Fruit fly (Drosophila melanogaster): ENCODE measurements around the gene CG33642.
A peak's percentile ranks its signal among the peaks of the same experiment; 100 is the strongest.

The CG33642 gene

dm6 chr2L:13570982-13571426 is 41.2 kb downstream of the CG33642 start:
- TF ChIP-seq nerfin-1 (tag; optimal IDR thresholded peaks at IDR 0.05) (peak; percentile 37), CG7839 (tag; optimal IDR thresholded peaks at IDR 0.05) (peak; percentile 35), ac (GFP tag; optimal IDR thresholded peaks at IDR 0.05) (no peak), lmd (GFP tag; IDR thresholded peaks at IDR 0.05) (peak; percentile 19; the same call in 1 of the 2 replicates), CG17361 (GFP tag; IDR thresholded peaks at IDR 0.05) (peak; percentile 75; the same call in 2 of the 3 replicates), CG4820 (GFP tag; optimal IDR thresholded peaks at IDR 0.05) (peak; percentile 45), PHDP (tag; optimal IDR thresholded peaks at IDR 0.05) (peak; percentile 43), peb (GFP tag; IDR thresholded peaks at IDR 0.05) (peak; percentile 29; the same call in 1 of the 2 replicates), CG11093 (GFP tag; IDR thresholded peaks at IDR 0.05) (0 out of 3 replicates have a peak, but pooled peaks have one; percentile 13), cwo (GFP tag; optimal IDR thresholded peaks at IDR 0.05) (peak; percentile 14), eve (GFP tag; optimal IDR thresholded peaks at IDR 0.05) (peak in 1 of 2 experiments; percentile 90), CoRest (tag; optimal IDR thresholded peaks at IDR 0.05) (peak; percentile 17), CG6175 (GFP tag; IDR thresholded peaks at IDR 0.05) (no peak), CG10274 (GFP tag; optimal IDR thresholded peaks at IDR 0.05) (no peak), CG2116 (GFP tag; optimal IDR thresholded peaks at IDR 0.05) (no peak), CG17385 (GFP tag; optimal IDR thresholded peaks at IDR 0.05) (peak; percentile 20), ewg (GFP tag; optimal IDR thresholded peaks at IDR 0.05) (peak; percentile 9), sisA (GFP tag; IDR thresholded peaks at IDR 0.05) (0 out of 2 replicates have a peak, but pooled peaks have one; percentile 18), Eip74EF (GFP tag; optimal IDR thresholded peaks at IDR 0.05) (peak in 1 of 2 experiments; percentile 12), unpg (GFP tag; optimal IDR thresholded peaks at IDR 0.05) (peak; percentile 47), gcm2 (GFP tag; optimal IDR thresholded peaks at IDR 0.05) (no peak), HHEX (GFP tag; optimal IDR thresholded peaks at IDR 0.05) (peak; percentile 13), lola (GFP tag; optimal IDR thresholded peaks at IDR 0.05) (peak in 1 of 3 experiments; percentile 61), Ptx1 (GFP tag; IDR thresholded peaks at IDR 0.05) (0 out of 2 replicates have a peak, but pooled peaks have one; percentile 7), CG14710 (tag; optimal IDR thresholded peaks at IDR 0.05) (peak; percentile 54), CG11723 (GFP tag; optimal IDR thresholded peaks at IDR 0.05) (peak; percentile 18), onecut (GFP tag; IDR thresholded peaks at IDR 0.05) (0 out of 2 replicates have a peak, but pooled peaks have one; percentile 14), Sox102F (GFP tag; optimal IDR thresholded peaks at IDR 0.05) (peak; percentile 70), Oli (tag; optimal IDR thresholded peaks at IDR 0.05) (peak; percentile 42), sqz (GFP tag; optimal IDR thresholded peaks at IDR 0.05) (peak; percentile 21), dysf (GFP tag; IDR thresholded peaks at IDR 0.05) (0 out of 3 replicates have a peak, but pooled peaks have one; percentile 25), BtbVII (GFP tag; optimal IDR thresholded peaks at IDR 0.05) (peak; percentile 10), Hsf (GFP tag; optimal IDR thresholded peaks at IDR 0.05) (peak; percentile 40), Blimp-1 (GFP tag; optimal IDR thresholded peaks at IDR 0.05) (peak; percentile 67), sim (GFP tag; IDR thresholded peaks at IDR 0.05) (no peak), CG14014 (GFP tag; IDR thresholded peaks at IDR 0.05) (0 out of 2 replicates have a peak, but pooled peaks have one; percentile 12), Ada2b (GFP tag; IDR thresholded peaks at IDR 0.05) (peak; percentile 5; the same call in 1 of the 2 replicates), ATbp (GFP tag; optimal IDR thresholded peaks at IDR 0.05) (peak; percentile 29), HmgD (GFP tag; optimal IDR thresholded peaks at IDR 0.05) (no peak), lbe (GFP tag; optimal IDR thresholded peaks at IDR 0.05) (peak; percentile 53), CG17359 (tag; optimal IDR thresholded peaks at IDR 0.05) (peak; percentile 42), Hr78 (GFP tag; optimal IDR thresholded peaks at IDR 0.05) (peak in 1 of 2 experiments; percentile 3), CG15073 (GFP tag; optimal IDR thresholded peaks at IDR 0.05) (no peak), Atf6 (GFP tag; IDR thresholded peaks at IDR 0.05) (no peak), CG15601 (tag; optimal IDR thresholded peaks at IDR 0.05) (peak; percentile 1), crp (GFP tag; optimal IDR thresholded peaks at IDR 0.05) (no peak), dpn (GFP tag; optimal IDR thresholded peaks at IDR 0.05) (peak in 1 of 2 experiments; percentile 38), inv (GFP tag; IDR thresholded peaks at IDR 0.05; ENCODE audit: partially characterized antibody) (no peak)

All from whole organism, embryonic.